Worm (Caenorhabditis elegans) whole organism, L2 larva: ENCODE measurements around the gene madd-3.

Experiments
- F13H6.1 ChIP-seq: sonication (generic microtip); optimal IDR thresholded peaks from 2 replicates; lab custom pipeline; 2016; ENCODE audit warnings: missing genetic modification characterization, missing compliant biosample characterization
- R02D3.7 ChIP-seq: fragments of 150-350 bp; optimal IDR thresholded peaks from 2 replicates; lab custom pipeline; 2014; ENCODE audit warnings: missing biosample characterization, missing genetic modification characterization
- Y55F3AM.14 ChIP-seq: fragments of 200-800 bp; sonication (Bioruptor generic); optimal IDR thresholded peaks from 2 replicates; lab custom pipeline; 2018; ENCODE audit warnings: mild to moderate bottlenecking, missing genetic modification characterization, missing compliant biosample characterization
- ZK546.5 ChIP-seq: sonication (generic microtip); optimal IDR thresholded peaks from 2 replicates; lab custom pipeline; 2017; ENCODE audit warnings: missing biosample characterization, missing genetic modification characterization
- alr-1 ChIP-seq: fragments of 150-350 bp; optimal IDR thresholded peaks from 2 replicates; lab custom pipeline; 2014; ENCODE audit warnings: missing biosample characterization, missing genetic modification characterization
- aly-2 ChIP-seq: fragments of 150-350 bp; optimal IDR thresholded peaks from 2 replicates; lab custom pipeline; 2014; ENCODE audit warnings: missing biosample characterization, missing genetic modification characterization
- ama-1 ChIP-seq: fragments of 150-350 bp; optimal IDR thresholded peaks from 2 replicates; lab custom pipeline; 2018; ENCODE audit warnings: inconsistent platforms
- blmp-1 ChIP-seq: sonication (generic microtip); optimal IDR thresholded peaks from 2 replicates; lab custom pipeline; 2017; ENCODE audit warnings: missing genetic modification characterization, mild to moderate bottlenecking, missing compliant biosample characterization, antibody characterized with exemption, moderate library complexity; ENCODE audit not compliant: insufficient read depth
- ceh-16 ChIP-seq: fragments of 150-350 bp; optimal IDR thresholded peaks from 2 replicates; lab custom pipeline; 2014; ENCODE audit warnings: missing biosample characterization, missing genetic modification characterization
- crh-2 ChIP-seq: sonication (generic microtip); optimal IDR thresholded peaks from 2 replicates; lab custom pipeline; 2017; ENCODE audit warnings: missing biosample characterization, missing genetic modification characterization
- dmd-4 ChIP-seq: sonication (generic microtip); optimal IDR thresholded peaks from 2 replicates; lab custom pipeline; 2017; ENCODE audit warnings: missing biosample characterization, missing genetic modification characterization
- egl-27 ChIP-seq: sonication (generic microtip); optimal IDR thresholded peaks from 3 replicates; lab custom pipeline; 2017; ENCODE audit warnings: missing biosample characterization, missing genetic modification reagents, missing genetic modification characterization
- elt-1 ChIP-seq: fragments of 150-350 bp; optimal IDR thresholded peaks from 2 replicates; lab custom pipeline; 2014; ENCODE audit warnings: missing biosample characterization, missing genetic modification characterization
- fos-1 ChIP-seq: fragments of 150-350 bp; optimal IDR thresholded peaks from 2 replicates; lab custom pipeline; 2014; ENCODE audit warnings: missing biosample characterization, missing genetic modification characterization
- gmeb-1 ChIP-seq: fragments of 150-350 bp; optimal IDR thresholded peaks from 2 replicates; lab custom pipeline; 2014; ENCODE audit warnings: missing biosample characterization, missing genetic modification characterization
- lin-11 ChIP-seq: fragments of 150-350 bp; sonication (generic microtip); optimal IDR thresholded peaks from 2 replicates; lab custom pipeline; 2014; ENCODE audit warnings: missing biosample characterization, missing genetic modification characterization, inconsistent platforms, mixed read lengths
- lin-13 ChIP-seq: fragments of 150-350 bp; optimal IDR thresholded peaks from 2 replicates; lab custom pipeline; 2014; ENCODE audit warnings: missing biosample characterization, missing genetic modification reagents, missing genetic modification characterization
- lin-39 ChIP-seq: fragments of 150-350 bp; optimal IDR thresholded peaks from 2 replicates; lab custom pipeline; 2014; ENCODE audit warnings: missing biosample characterization, missing genetic modification reagents, missing genetic modification characterization
- mab-5 ChIP-seq: fragments of 150-350 bp; optimal IDR thresholded peaks from 2 replicates; lab custom pipeline; 2014; ENCODE audit warnings: missing biosample characterization, missing genetic modification characterization
- mbf-1 ChIP-seq: sonication (generic microtip); optimal IDR thresholded peaks from 2 replicates; lab custom pipeline; 2017; ENCODE audit warnings: missing biosample characterization, missing genetic modification characterization
- mdl-1 ChIP-seq, 2 experiments: fragments of 150-350 bp in 1 of 2; sonication (generic microtip) in 1 of 2; optimal IDR thresholded peaks; 2 replicates each; lab custom pipeline; 2017; ENCODE audit warnings: missing biosample characterization in 2 of 2, missing genetic modification characterization in 2 of 2
- nhr-10 ChIP-seq: sonication (generic microtip); optimal IDR thresholded peaks from 2 replicates; lab custom pipeline; 2017; ENCODE audit warnings: missing biosample characterization, missing genetic modification characterization
- nhr-11 ChIP-seq: fragments of 150-350 bp; optimal IDR thresholded peaks from 2 replicates; lab custom pipeline; 2014; ENCODE audit warnings: missing biosample characterization, missing genetic modification characterization
- nhr-12 ChIP-seq: fragments of 150-350 bp; optimal IDR thresholded peaks from 2 replicates; lab custom pipeline; 2014; ENCODE audit warnings: missing biosample characterization, missing genetic modification characterization
- nhr-21 ChIP-seq: fragments of 150-350 bp; optimal IDR thresholded peaks from 2 replicates; lab custom pipeline; 2014; ENCODE audit warnings: missing biosample characterization, missing genetic modification characterization
- nhr-23 ChIP-seq: fragments of 150-350 bp; optimal IDR thresholded peaks from 2 replicates; lab custom pipeline; 2014; ENCODE audit warnings: missing biosample characterization, missing genetic modification reagents, missing genetic modification characterization
- nhr-237 ChIP-seq: fragments of 150-350 bp; optimal IDR thresholded peaks from 2 replicates; lab custom pipeline; 2014; ENCODE audit warnings: missing biosample characterization, missing genetic modification characterization
- nhr-25 ChIP-seq: fragments of 150-350 bp; sonication (generic microtip); optimal IDR thresholded peaks from 3 replicates; lab custom pipeline; 2014; ENCODE audit warnings: missing biosample characterization, missing genetic modification characterization
- nhr-6 ChIP-seq: fragments of 150-350 bp; optimal IDR thresholded peaks from 2 replicates; lab custom pipeline; 2014; ENCODE audit warnings: missing biosample characterization, missing genetic modification characterization
- nhr-77 ChIP-seq: fragments of 150-350 bp; optimal IDR thresholded peaks from 2 replicates; lab custom pipeline; 2014; ENCODE audit warnings: missing biosample characterization, missing genetic modification characterization
- peb-1 ChIP-seq: fragments of 150-350 bp; optimal IDR thresholded peaks from 2 replicates; lab custom pipeline; 2014; ENCODE audit warnings: missing biosample characterization, missing genetic modification characterization
- sma-3 ChIP-seq: sonication (generic microtip); optimal IDR thresholded peaks from 2 replicates; lab custom pipeline; 2016; ENCODE audit warnings: missing genetic modification reagents, missing genetic modification characterization, missing compliant biosample characterization
- sma-9 ChIP-seq, 2 experiments: fragments of 150-350 bp in 1 of 2; sonication (generic microtip) in 1 of 2; optimal IDR thresholded peaks; 2 replicates each; lab custom pipeline; 2014 to 2016; ENCODE audit warnings: missing genetic modification characterization in 2 of 2, mild to moderate bottlenecking in 1 of 2, missing biosample characterization in 1 of 2, missing compliant biosample characterization in 1 of 2, missing genetic modification reagents in 1 of 2, moderate library complexity in 1 of 2
- snpc-4 ChIP-seq: fragments of 150-350 bp; optimal IDR thresholded peaks from 2 replicates; lab custom pipeline; 2014; ENCODE audit warnings: missing biosample characterization, missing genetic modification characterization
- unc-39 ChIP-seq: fragments of 150-350 bp; optimal IDR thresholded peaks from 2 replicates; lab custom pipeline; 2014; ENCODE audit warnings: missing biosample characterization, missing genetic modification characterization
- unc-55 ChIP-seq: fragments of 150-350 bp; sonication (generic microtip); optimal IDR thresholded peaks from 3 replicates; lab custom pipeline; 2014; ENCODE audit warnings: missing biosample characterization, missing genetic modification reagents, missing genetic modification characterization
- unc-62 ChIP-seq: fragments of 150-350 bp; optimal IDR thresholded peaks from 2 replicates; lab custom pipeline; 2014; ENCODE audit warnings: missing biosample characterization, missing genetic modification reagents, missing genetic modification characterization
- zag-1 ChIP-seq: fragments of 150-350 bp; optimal IDR thresholded peaks from 2 replicates; lab custom pipeline; 2014; ENCODE audit warnings: missing biosample characterization, missing genetic modification characterization
- ztf-11 ChIP-seq: sonication (generic microtip); optimal IDR thresholded peaks from 2 replicates; lab custom pipeline; 2017; ENCODE audit warnings: missing biosample characterization, missing genetic modification characterization
- ztf-4 ChIP-seq: fragments of 150-350 bp; optimal IDR thresholded peaks from 2 replicates; lab custom pipeline; 2014; ENCODE audit warnings: missing biosample characterization, missing genetic modification characterization

madd-3 gene

ce11 chrX:14324289-14324688 lies 27.8 kb upstream of the madd-3 start:
- peak; percentile 83 for TF ChIP-seq snpc-4 (tag; lab: Kevin White, UChicago)
- TF ChIP-seq gmeb-1 (tag; lab: Kevin White, UChicago): no peak
- TF ChIP-seq mab-5: no peak
- TF ChIP-seq nhr-25: no peak
- no peak for TF ChIP-seq nhr-77 (tag; lab: Kevin White, UChicago)

- no peak for TF ChIP-seq nhr-23 (tag; lab: Kevin White, UChicago)
- TF ChIP-seq lin-13 (GFP tag; lab: Kevin White, UChicago): no peak
- TF ChIP-seq unc-62 (GFP tag; lab: Kevin White, UChicago): no peak
- TF ChIP-seq alr-1 (tag; lab: Kevin White, UChicago): no peak
- no peak for TF ChIP-seq R02D3.7 (tag; lab: Kevin White, UChicago)
- TF ChIP-seq egl-27 (tag; lab: Kevin White, UChicago): no peak
- TF ChIP-seq nhr-25: peak; percentile 40
- TF ChIP-seq Y55F3AM.14: no peak
These were observed 26.3 kb upstream of the madd-3 start for ce11 chrX:14322793-14323192.

DNA sequence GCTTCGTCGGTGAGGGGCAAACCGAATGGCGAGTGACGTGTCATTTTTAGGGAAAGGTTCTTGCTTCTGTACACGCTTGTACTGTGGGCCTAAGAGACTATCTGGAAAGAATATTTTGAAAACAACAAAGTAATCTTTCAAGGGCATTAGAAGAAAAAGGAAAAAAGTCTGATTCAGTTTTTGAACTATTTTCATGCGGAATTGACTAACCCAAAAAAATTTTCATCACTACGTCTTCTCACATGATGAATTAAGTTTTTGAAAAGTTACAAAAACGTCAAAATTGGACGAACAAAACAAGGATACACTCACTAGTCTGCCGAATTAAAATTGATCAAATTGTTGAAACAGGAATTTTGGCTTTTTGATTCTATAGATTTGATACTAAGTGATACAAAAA lies 23.8 kb upstream of the madd-3 start, which contains the start of gene C11H1.9:
Gene C11H1.9 (minus strand): TSS at position 101 of the 400 bp plus-strand sequence.
- TF ChIP-seq elt-1 (tag; lab: Kevin White, UChicago) (no peak), peb-1 (tag; lab: Kevin White, UChicago) (no peak), unc-39 (tag; lab: Kevin White, UChicago) (no peak), lin-11 (tag; lab: Kevin White, UChicago) (no peak), Y55F3AM.14 (no peak), gmeb-1 (tag; lab: Kevin White, UChicago) (no peak), blmp-1 (tag; lab: Kevin White, UChicago) (no peak)

DNA sequence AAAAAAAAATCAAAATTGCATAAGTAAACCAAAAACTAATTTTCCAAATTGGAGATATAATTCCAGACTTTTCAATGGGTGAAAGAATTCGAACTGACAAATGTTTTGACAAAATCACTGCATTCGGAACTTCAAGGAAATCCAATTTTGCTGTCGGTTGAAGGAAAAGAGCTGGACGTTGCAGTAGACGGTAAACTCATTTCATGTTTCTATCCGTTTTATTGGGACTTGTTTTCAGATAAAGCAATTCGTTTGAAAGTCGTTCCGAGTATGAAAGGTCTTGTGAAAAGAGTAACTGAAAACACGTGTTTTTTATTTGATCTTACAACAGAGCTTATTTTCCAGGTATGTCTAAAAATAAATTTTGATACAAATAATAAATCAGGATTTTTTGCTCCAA lies 19.7 kb upstream of the madd-3 start:
- no peak for TF ChIP-seq sma-3 (GFP tag; lab: Kevin White, UChicago)
- no peak for TF ChIP-seq mdl-1 (tag; optimal IDR thresholded peaks at IDR 0.05; lab: Kevin White, UChicago)
- TF ChIP-seq nhr-25: no peak
- TF ChIP-seq snpc-4 (tag; lab: Kevin White, UChicago): no peak
- TF ChIP-seq ZK546.5: no peak
- no peak for TF ChIP-seq nhr-10
- TF ChIP-seq Y55F3AM.14: no peak
- TF ChIP-seq F13H6.1: no peak
- no peak for TF ChIP-seq unc-62 (GFP tag; lab: Kevin White, UChicago)
- no peak for TF ChIP-seq dmd-4 (tag; lab: Kevin White, UChicago)
- TF ChIP-seq nhr-11 (tag; lab: Kevin White, UChicago): no peak
- no peak for TF ChIP-seq elt-1 (tag; lab: Kevin White, UChicago)
- TF ChIP-seq R02D3.7 (tag; lab: Kevin White, UChicago): no peak
- no peak for TF ChIP-seq lin-13 (GFP tag; lab: Kevin White, UChicago)
- no peak for TF ChIP-seq ama-1 (lab: Kevin White, UChicago)
- TF ChIP-seq nhr-23 (tag; lab: Kevin White, UChicago): no peak
- TF ChIP-seq nhr-237 (tag; lab: Kevin White, UChicago): no peak
- TF ChIP-seq, all 48 proteins: peak for 0

DNA sequence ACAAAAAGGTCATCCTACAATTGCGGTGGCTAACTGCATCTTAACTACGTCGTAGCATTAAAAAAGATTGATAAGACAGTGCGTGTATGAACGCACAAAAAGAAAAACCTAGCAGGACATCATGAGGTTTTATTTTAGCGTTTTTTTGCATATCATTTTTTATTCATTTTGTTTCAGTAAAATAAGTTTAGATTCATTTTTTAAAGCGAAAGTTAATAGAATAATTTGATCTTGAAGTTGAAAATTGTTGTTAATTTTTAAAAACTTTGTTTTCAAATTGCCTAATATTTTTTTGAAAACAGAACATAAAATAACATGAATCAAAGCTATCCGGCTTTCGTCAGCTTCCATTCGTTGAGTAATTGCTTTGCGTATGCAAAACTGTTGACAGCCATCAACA lies 17.2 kb upstream of the madd-3 start, which contains the start of gene prx-1:
Gene prx-1 (plus strand): TSS at position 301 of the 400 bp plus-strand sequence.
- no peak for TF ChIP-seq nhr-12 (tag; lab: Kevin White, UChicago)
- peak; percentile 4 for TF ChIP-seq crh-2 (tag; lab: Kevin White, UChicago)
- TF ChIP-seq ZK546.5: no peak
- peak; percentile 32 for TF ChIP-seq fos-1 (tag; lab: Kevin White, UChicago)
- no peak for TF ChIP-seq lin-13 (GFP tag; lab: Kevin White, UChicago)
- TF ChIP-seq ceh-16 (tag; lab: Kevin White, UChicago): no peak
- no peak for TF ChIP-seq nhr-237 (tag; lab: Kevin White, UChicago)
- no peak for TF ChIP-seq F13H6.1

DNA sequence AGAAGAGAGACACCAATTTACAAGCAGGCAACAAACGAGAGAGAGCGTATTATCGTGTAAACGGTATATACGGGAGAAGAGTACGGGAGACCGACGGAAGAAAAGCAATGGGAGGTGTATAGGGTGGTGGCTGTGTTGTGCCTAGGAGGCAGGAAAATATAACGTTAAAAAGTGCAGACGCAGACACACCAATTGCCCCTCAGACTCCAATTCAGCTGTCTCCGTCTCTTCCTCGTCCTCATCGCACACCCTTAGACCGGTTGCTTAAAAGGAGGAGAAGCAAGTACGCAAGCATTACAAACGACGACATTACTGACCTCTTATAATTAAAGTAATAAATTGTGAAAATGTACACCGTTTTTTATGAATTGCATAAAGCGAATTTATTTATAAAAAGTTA lies 16.0 kb upstream of the madd-3 start:
- TF ChIP-seq blmp-1 (tag; lab: Kevin White, UChicago) (peak; percentile 22), ztf-4 (tag; lab: Kevin White, UChicago) (peak; percentile 48), nhr-23 (tag; lab: Kevin White, UChicago) (no peak), nhr-21 (peak; percentile 69), ztf-11 (tag; lab: Kevin White, UChicago) (no peak), nhr-25 (peak; percentile 77), R02D3.7 (tag; lab: Kevin White, UChicago) (no peak), nhr-12 (tag; lab: Kevin White, UChicago) (no peak), aly-2 (tag; lab: Kevin White, UChicago) (no peak), nhr-10 (no peak), dmd-4 (tag; lab: Kevin White, UChicago) (no peak), sma-9 (GFP tag; optimal IDR thresholded peaks at IDR 0.05; lab: Kevin White, UChicago) (peak; percentile 86), sma-9 (tag; optimal IDR thresholded peaks at IDR 0.05; lab: Kevin White, UChicago) (no peak), nhr-6 (tag; lab: Kevin White, UChicago) (peak; percentile 70), ZK546.5 (no peak), mbf-1 (tag; lab: Kevin White, UChicago) (no peak), ama-1 (lab: Kevin White, UChicago) (no peak), gmeb-1 (tag; lab: Kevin White, UChicago) (peak; percentile 42), lin-39 (tag; lab: Kevin White, UChicago) (no peak), unc-55 (peak; percentile 81), unc-62 (GFP tag; lab: Kevin White, UChicago) (no peak), crh-2 (tag; lab: Kevin White, UChicago) (peak; percentile 55), zag-1 (tag; lab: Kevin White, UChicago) (peak; percentile 49), snpc-4 (tag; lab: Kevin White, UChicago) (peak; percentile 69), ceh-16 (tag; lab: Kevin White, UChicago) (peak; percentile 70), sma-3 (GFP tag; lab: Kevin White, UChicago) (peak; percentile 54)
